Worm (Caenorhabditis elegans): ENCODE results near the gene mct-5.

DNA sequence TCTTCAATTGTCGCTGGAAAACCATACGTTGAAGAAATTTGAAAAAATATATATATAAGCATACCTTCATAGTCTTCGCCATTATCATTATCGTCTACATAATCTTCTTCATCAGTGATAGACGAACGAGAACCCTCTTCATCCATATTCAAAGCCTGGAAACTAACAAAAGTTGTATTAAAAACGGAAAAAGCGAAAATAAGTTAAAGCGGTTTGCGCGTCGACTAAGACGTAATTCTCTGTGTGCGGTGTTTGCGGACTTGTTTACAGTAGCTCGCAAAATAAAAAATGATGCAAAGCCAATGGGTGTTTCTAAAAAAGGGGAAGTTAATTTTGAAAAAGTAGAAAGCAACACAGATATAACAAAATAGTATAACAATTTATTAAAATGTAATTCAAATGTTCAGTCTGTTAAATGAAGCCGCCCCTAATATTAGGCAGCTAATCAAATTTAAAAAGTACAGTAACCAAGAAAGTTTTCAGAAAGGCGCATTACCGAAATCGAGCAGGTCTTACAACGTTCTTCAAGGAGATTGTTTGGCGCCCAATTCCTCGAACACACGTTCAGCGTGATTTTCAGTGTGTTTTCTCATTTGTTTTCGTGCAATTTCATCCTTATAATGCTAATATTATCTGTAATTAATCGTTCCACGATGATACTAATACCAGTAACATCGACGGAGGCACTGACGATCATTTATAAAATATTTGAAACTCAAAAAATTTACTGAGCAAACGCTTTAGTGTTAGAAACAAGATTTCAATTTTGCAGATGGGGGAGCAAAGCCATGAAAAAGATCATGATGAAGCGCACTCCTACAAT, 33.7 kb upstream of the mct-5 start, which contains the start of the genes T07F8.4 and gld-3:
- TF ChIP-seq ceh-20 (GFP tag; IDR thresholded peaks at IDR 0.05) (no peak), ama-1 (optimal IDR thresholded peaks at IDR 0.05) (no peak), nhr-77 (tag; optimal IDR thresholded peaks at IDR 0.05) (no peak), unc-62 (GFP tag; optimal IDR thresholded peaks at IDR 0.05 in 1 of 2) (peak in 1 of 2 experiments; percentile 55), unc-62 (tag; optimal IDR thresholded peaks at IDR 0.05) (no peak), gei-8 (GFP tag; optimal IDR thresholded peaks at IDR 0.05) (no peak), php-3 (GFP tag; IDR thresholded peaks at IDR 0.05) (no peak), D1046.2 (GFP tag; IDR thresholded peaks at IDR 0.05) (no peak), daf-16 (GFP tag; optimal IDR thresholded peaks at IDR 0.05) (no peak), daf-16 (tag; optimal IDR thresholded peaks at IDR 0.05) (peak; percentile 74), lin-39 (tag; optimal IDR thresholded peaks at IDR 0.05) (no peak), pqm-1 (tag; optimal IDR thresholded peaks at IDR 0.05) (no peak), lin-15B (tag; optimal IDR thresholded peaks at IDR 0.05) (no peak), hlh-30 (tag; optimal IDR thresholded peaks at IDR 0.05; ENCODE audit: insufficient read depth) (no peak), jun-1 (tag; optimal IDR thresholded peaks at IDR 0.05) (no peak)
